Fruit fly (Drosophila melanogaster) whole organism, wandering third instar larva: ENCODE measurements around the gene stet.

Source experiments
- Abd-B ChIP-seq: fragments of >200 bp; optimal IDR thresholded peaks from 2 replicates; lab custom pipeline; 2017; ENCODE audit warnings: missing biosample characterization, missing genetic modification characterization
- Mio ChIP-seq: sonication (Bioruptor generic); optimal IDR thresholded peaks from 2 replicates; lab custom pipeline; 2016; ENCODE audit warnings: missing biosample characterization, missing genetic modification characterization
- Myc ChIP-seq: fragments of >200 bp; optimal IDR thresholded peaks from 2 replicates; lab custom pipeline; 2017
- Rel ChIP-seq, 2 experiments: fragments of 200-800 bp; sonication (Bioruptor generic) in 1 of 2; optimal IDR thresholded peaks; 2 replicates in 1 of 2; 3 replicates in 1 of 2; lab custom pipeline; 2016 to 2019; ENCODE audit warnings: mild to moderate bottlenecking in 2 of 2, missing biosample characterization in 2 of 2, missing genetic modification characterization in 2 of 2, moderate library complexity in 1 of 2
- Sp1 ChIP-seq: fragments of 200-800 bp; sonication (Bioruptor generic); optimal IDR thresholded peaks from 3 replicates; lab custom pipeline; 2019; ENCODE audit warnings: missing biosample characterization, mild to moderate bottlenecking, missing genetic modification characterization, moderate library complexity

DNA sequence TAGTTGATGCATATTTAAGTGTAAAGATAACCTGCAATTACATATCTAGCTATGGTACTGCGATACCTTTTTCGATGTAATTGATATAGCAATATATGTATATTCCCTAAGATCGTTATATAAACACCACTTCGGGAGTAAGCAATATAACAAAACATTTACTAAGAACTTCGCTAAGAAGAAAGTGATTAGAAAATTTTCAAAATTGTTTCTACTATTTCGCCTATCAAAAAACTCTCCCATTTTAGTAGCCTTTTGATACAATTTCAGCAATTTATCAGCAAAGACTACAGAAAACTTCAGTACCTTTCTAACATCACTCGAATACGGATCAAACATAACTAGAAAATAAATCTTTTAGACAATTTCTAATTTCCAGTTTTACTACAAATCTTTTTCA is 12.0 kb downstream of the stet start, which contains the start of gene robl62A:
- TF ChIP-seq Myc (lab: Kevin White, UChicago): no peak
- TF ChIP-seq Abd-B (GFP tag; lab: Kevin White, UChicago): no peak
- TF ChIP-seq Sp1 (GFP tag; lab: Kevin White, UChicago): no peak
- no peak for TF ChIP-seq Mio (GFP tag; lab: Kevin White, UChicago)
- TF ChIP-seq Rel (GFP tag; optimal IDR thresholded peaks at IDR 0.05; lab: Kevin White, UChicago): no peak
- TF ChIP-seq Rel (tag; optimal IDR thresholded peaks at IDR 0.05; lab: Kevin White, UChicago): no peak
